Fruit fly (Drosophila melanogaster): ENCODE measurements around the gene Ndc1.
A peak's percentile ranks its signal among the peaks of the same experiment; 100 is the strongest.

Gene Ndc1

DNA sequence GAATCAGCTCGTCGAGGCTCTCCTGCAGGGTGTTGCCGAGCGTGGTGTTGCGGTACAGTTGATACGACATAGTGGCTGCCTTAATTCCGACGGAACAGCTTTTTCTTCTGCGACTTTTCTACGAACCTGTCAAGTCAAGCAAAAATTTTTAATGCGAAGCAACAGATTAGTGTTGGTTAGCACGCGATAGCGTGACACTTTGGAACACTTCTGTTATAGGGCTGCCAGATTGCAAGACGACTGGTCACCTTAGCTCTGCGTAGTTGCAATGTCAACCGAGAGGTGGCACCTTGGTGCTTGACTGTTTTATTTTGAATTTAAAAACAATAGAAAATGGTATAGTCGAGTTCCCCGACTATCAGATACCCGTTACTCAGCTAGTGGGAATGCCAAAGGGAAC, 33.3 kb upstream of the Ndc1 start, which contains the start of gene TfIIA-S (continued):
- TF ChIP-seq Oaz (GFP tag; IDR thresholded peaks at IDR 0.05) (no peak), CG13894 (tag; optimal IDR thresholded peaks at IDR 0.05) (no peak), chinmo (GFP tag; IDR thresholded peaks at IDR 0.05; ENCODE audit: partially characterized antibody) (no peak), BEAF-32 (GFP tag; optimal IDR thresholded peaks at IDR 0.05) (peak; percentile 69), CG11456 (GFP tag; IDR thresholded peaks at IDR 0.05) (no peak), Dip3 (GFP tag; optimal IDR thresholded peaks at IDR 0.05) (peak; percentile 88), CG7987 (GFP tag; optimal IDR thresholded peaks at IDR 0.05) (peak; percentile 83), luna (GFP tag; optimal IDR thresholded peaks at IDR 0.05) (peak; percentile 71), Abd-B (GFP tag; optimal IDR thresholded peaks at IDR 0.05) (peak; percentile 62), CG17802 (tag; optimal IDR thresholded peaks at IDR 0.05) (peak; percentile 59), Bdp1 (GFP tag; optimal IDR thresholded peaks at IDR 0.05) (peak; percentile 68), disco-r (GFP tag; optimal IDR thresholded peaks at IDR 0.05) (peak; percentile 60), CG12104 (GFP tag; optimal IDR thresholded peaks at IDR 0.05) (no peak), CG15696 (tag; optimal IDR thresholded peaks at IDR 0.05) (peak; percentile 46), btn (GFP tag; optimal IDR thresholded peaks at IDR 0.05) (peak; percentile 39), amos (GFP tag; IDR thresholded peaks at IDR 0.05; ENCODE audit: partially characterized antibody) (no peak), CG11093 (GFP tag; IDR thresholded peaks at IDR 0.05) (peak; percentile 49; the same call in 1 of the 3 replicates), lab (GFP tag; optimal IDR thresholded peaks at IDR 0.05) (peak; percentile 91), Hand (GFP tag; optimal IDR thresholded peaks at IDR 0.05) (no peak), CG6689 (GFP tag; IDR thresholded peaks at IDR 0.05) (no peak), D19B (GFP tag; optimal IDR thresholded peaks at IDR 0.05) (peak; percentile 32), crol (GFP tag; IDR thresholded peaks at IDR 0.05) (no peak), CG12071 (GFP tag; optimal IDR thresholded peaks at IDR 0.05) (peak; percentile 21), CG17328 (GFP tag; IDR thresholded peaks at IDR 0.05) (no peak), CHES-1-like (GFP tag; optimal IDR thresholded peaks at IDR 0.05) (peak; percentile 87), CG4424 (GFP tag; optimal IDR thresholded peaks at IDR 0.05) (peak; percentile 66), PHDP (tag; optimal IDR thresholded peaks at IDR 0.05) (peak; percentile 61), CG2116 (GFP tag; optimal IDR thresholded peaks at IDR 0.05) (peak; percentile 67), CG10565 (GFP tag; optimal IDR thresholded peaks at IDR 0.05) (no peak), tin (GFP tag; optimal IDR thresholded peaks at IDR 0.05) (peak; percentile 81), Fer3 (tag; optimal IDR thresholded peaks at IDR 0.05) (peak; percentile 70), pho (GFP tag; optimal IDR thresholded peaks at IDR 0.05) (peak; percentile 80), CG6765 (GFP tag; optimal IDR thresholded peaks at IDR 0.05) (peak; percentile 42), Lpt (GFP tag; optimal IDR thresholded peaks at IDR 0.05) (no peak), CG11247 (GFP tag; IDR thresholded peaks at IDR 0.05) (no peak), CG3838 (GFP tag; optimal IDR thresholded peaks at IDR 0.05) (no peak), CG10147 (GFP tag; optimal IDR thresholded peaks at IDR 0.05) (no peak), CG13123 (GFP tag; optimal IDR thresholded peaks at IDR 0.05) (peak; percentile 69), CG18262 (tag; optimal IDR thresholded peaks at IDR 0.05) (peak; percentile 15), D19A (tag; optimal IDR thresholded peaks at IDR 0.05) (no peak), mld (GFP tag; IDR thresholded peaks at IDR 0.05; ENCODE audit: partially characterized antibody) (no peak), ewg (GFP tag; optimal IDR thresholded peaks at IDR 0.05) (peak; percentile 55), CG1603 (tag; optimal IDR thresholded peaks at IDR 0.05) (peak; percentile 94), cas (GFP tag; IDR thresholded peaks at IDR 0.05) (no peak), Rx (GFP tag; IDR thresholded peaks at IDR 0.05) (no peak), al (GFP tag; IDR thresholded peaks at IDR 0.05) (no peak), gem (tag; optimal IDR thresholded peaks at IDR 0.05) (no peak), dmrt11E (tag; optimal IDR thresholded peaks at IDR 0.05) (peak; percentile 36), fru (optimal IDR thresholded peaks at IDR 0.05) (no peak), CG1647 (GFP tag; optimal IDR thresholded peaks at IDR 0.05) (peak; percentile 86), tll (GFP tag; optimal IDR thresholded peaks at IDR 0.05) (no peak)
